Worm (Caenorhabditis elegans) whole organism, young adult: Measurements from ENCODE around the gene gtf-2H5.

Experiments
- B0035.1 ChIP-seq: sonication (generic microtip); optimal IDR thresholded peaks from 2 replicates; lab custom pipeline; 2016; ENCODE audit warnings: missing genetic modification characterization, mild to moderate bottlenecking, missing compliant biosample characterization, missing genotype, missing genetic modification reagents
- B0261.1 ChIP-seq: sonication (generic microtip); optimal IDR thresholded peaks from 2 replicates; lab custom pipeline; 2016; ENCODE audit warnings: mild to moderate bottlenecking, missing genetic modification characterization, moderate library complexity, missing compliant biosample characterization
- B0336.3 ChIP-seq: fragments of 200-800 bp; sonication (Bioruptor generic); IDR thresholded peaks from 2 replicates; pipeline ENCODE4 v1.3.6; 2022; ENCODE audit warnings: missing genetic modification characterization, missing compliant biosample characterization
- K11D2.4 ChIP-seq: fragments of 200-800 bp; sonication (Bioruptor generic); IDR thresholded peaks from 2 replicates; pipeline ENCODE4 v1.3.6; 2022; ENCODE audit warnings: missing genetic modification reagents, missing genetic modification characterization, missing compliant biosample characterization
- K12H6.12 ChIP-seq: fragments of 200-800 bp; sonication (Bioruptor generic); optimal IDR thresholded peaks from 2 replicates; lab custom pipeline; 2018; ENCODE audit warnings: mild to moderate bottlenecking, missing genetic modification characterization, missing compliant biosample characterization
- T07F8.4 ChIP-seq: sonication (generic microtip); optimal IDR thresholded peaks from 2 replicates; lab custom pipeline; 2016; ENCODE audit warnings: mild to moderate bottlenecking, missing genetic modification characterization, moderate library complexity, missing compliant biosample characterization
- Y53G8AR.9 ChIP-seq: fragments of 200-800 bp; sonication (Bioruptor generic); conservative IDR thresholded peaks from 2 replicates; pipeline ENCODE4 v1.3.6; 2022; ENCODE audit warnings: missing genetic modification reagents, missing genetic modification characterization, missing compliant biosample characterization
- ZK185.1 ChIP-seq: sonication (generic microtip); optimal IDR thresholded peaks from 2 replicates; lab custom pipeline; 2016; ENCODE audit warnings: mild to moderate bottlenecking, missing genetic modification characterization, missing compliant biosample characterization; ENCODE audit not compliant: poor library complexity, severe bottlenecking
- athp-1 ChIP-seq: sonication (generic microtip); optimal IDR thresholded peaks from 2 replicates; lab custom pipeline; 2017; ENCODE audit warnings: mild to moderate bottlenecking, missing genetic modification characterization, missing compliant biosample characterization
- attf-3 ChIP-seq: fragments of 200-800 bp; sonication (Bioruptor generic); conservative IDR thresholded peaks from 2 replicates; pipeline ENCODE4 v1.3.6; 2022; ENCODE audit warnings: missing genetic modification reagents, missing genetic modification characterization, missing compliant biosample characterization
- cebp-1 ChIP-seq, 2 experiments: fragments of 200-800 bp in 1 of 2; sonication (Bioruptor generic) in 1 of 2; sonication (generic microtip) in 1 of 2; IDR thresholded peaks in 1 of 2; optimal IDR thresholded peaks in 1 of 2; 2 replicates each; pipeline versions ENCODE4 v1.3.6 to Lab custom; 2017 to 2022; ENCODE audit warnings: missing compliant biosample characterization in 2 of 2, missing genetic modification characterization in 2 of 2, mild to moderate bottlenecking in 1 of 2, missing genetic modification reagents in 1 of 2, moderate library complexity in 1 of 2
- cebp-2 ChIP-seq: fragments of 200-800 bp; sonication (Bioruptor generic); IDR thresholded peaks from 2 replicates; pipeline ENCODE4 v1.3.6; 2022; ENCODE audit warnings: missing genetic modification characterization, missing compliant biosample characterization
- ceh-100 ChIP-seq: fragments of 200-800 bp; sonication (Bioruptor generic); IDR thresholded peaks from 2 replicates; pipeline ENCODE4 v1.3.6; 2022; ENCODE audit warnings: missing genetic modification reagents, missing genetic modification characterization, missing compliant biosample characterization
- ceh-58 ChIP-seq: fragments of 200-800 bp; sonication (Bioruptor generic); IDR thresholded peaks from 2 replicates; pipeline ENCODE4 v1.3.6; 2022; ENCODE audit warnings: missing genetic modification characterization, missing compliant biosample characterization
- dpff-1 ChIP-seq: sonication (generic microtip); optimal IDR thresholded peaks from 2 replicates; lab custom pipeline; 2017; ENCODE audit warnings: mild to moderate bottlenecking, missing genetic modification characterization, missing compliant biosample characterization
- efl-1 ChIP-seq: fragments of 150-350 bp; optimal IDR thresholded peaks from 2 replicates; lab custom pipeline; 2014; ENCODE audit warnings: missing biosample characterization, missing genetic modification reagents, missing genetic modification characterization
- egrh-3 ChIP-seq: fragments of 200-800 bp; sonication (Bioruptor generic); IDR thresholded peaks from 2 replicates; pipeline ENCODE4 v1.3.6; 2022; ENCODE audit warnings: missing genetic modification reagents, missing genetic modification characterization, missing compliant biosample characterization
- ekl-4 ChIP-seq: fragments of 200-800 bp; sonication (Bioruptor generic); IDR thresholded peaks from 2 replicates; pipeline ENCODE4 v1.3.6; 2022; ENCODE audit warnings: missing genetic modification reagents, missing genetic modification characterization, missing compliant biosample characterization
- him-1 ChIP-seq: sonication (generic microtip); optimal IDR thresholded peaks from 2 replicates; lab custom pipeline; 2016; ENCODE audit warnings: missing genotype, missing genetic modification reagents, missing genetic modification characterization, missing compliant biosample characterization
- hmg-1.2 ChIP-seq: fragments of 200-800 bp; sonication (Bioruptor generic); IDR thresholded peaks from 2 replicates; pipeline ENCODE4 v1.3.6; 2022; ENCODE audit warnings: missing genetic modification reagents, missing genetic modification characterization, missing compliant biosample characterization
- hmg-20 ChIP-seq: fragments of 200-800 bp; sonication (Bioruptor generic); IDR thresholded peaks from 2 replicates; pipeline ENCODE4 v1.3.6; 2022; ENCODE audit warnings: missing genetic modification reagents, missing genetic modification characterization, missing compliant biosample characterization
- hrde-1 ChIP-seq: sonication (generic microtip); optimal IDR thresholded peaks from 2 replicates; lab custom pipeline; 2016; ENCODE audit warnings: missing genetic modification characterization, mild to moderate bottlenecking, missing compliant biosample characterization, moderate library complexity, missing genotype, missing genetic modification reagents, borderline replicate concordance
- lag-1 ChIP-seq: fragments of 200-800 bp; sonication (Bioruptor generic); IDR thresholded peaks from 2 replicates; pipeline ENCODE4 v1.3.6; 2022; ENCODE audit warnings: missing genetic modification reagents, missing genetic modification characterization, missing compliant biosample characterization
- lir-1 ChIP-seq: fragments of 200-800 bp; sonication (Bioruptor generic); conservative IDR thresholded peaks from 2 replicates; pipeline ENCODE4 v1.3.6; 2022; ENCODE audit warnings: missing genetic modification reagents, missing genetic modification characterization, missing compliant biosample characterization
- lsy-27 ChIP-seq: sonication (generic microtip); optimal IDR thresholded peaks from 2 replicates; lab custom pipeline; 2017; ENCODE audit warnings: missing genetic modification characterization, mild to moderate bottlenecking, missing compliant biosample characterization, antibody characterized with exemption, missing genotype, borderline replicate concordance; ENCODE audit not compliant: insufficient read depth
- madf-10 ChIP-seq: sonication (generic microtip); optimal IDR thresholded peaks from 2 replicates; lab custom pipeline; 2016; ENCODE audit warnings: mild to moderate bottlenecking, missing genetic modification characterization, missing compliant biosample characterization
- madf-6 ChIP-seq: fragments of 200-800 bp; sonication (Bioruptor generic); IDR thresholded peaks from 2 replicates; pipeline ENCODE4 v1.3.6; 2022; ENCODE audit warnings: missing genetic modification reagents, missing genetic modification characterization, missing compliant biosample characterization
- mes-4 ChIP-seq: sonication (generic microtip); optimal IDR thresholded peaks from 2 replicates; lab custom pipeline; 2016; ENCODE audit warnings: missing genotype, missing genetic modification characterization, missing compliant biosample characterization
- nfyb-1 ChIP-seq: fragments of 200-800 bp; sonication (Bioruptor generic); IDR thresholded peaks from 2 replicates; pipeline ENCODE4 v1.3.6; 2022; ENCODE audit warnings: missing genetic modification reagents, missing genetic modification characterization, missing compliant biosample characterization
- nhr-80 ChIP-seq: sonication (generic microtip); optimal IDR thresholded peaks from 2 replicates; lab custom pipeline; 2016; ENCODE audit warnings: missing genetic modification characterization, missing compliant biosample characterization
- snpc-1.3 ChIP-seq: sonication (generic microtip); optimal IDR thresholded peaks from 2 replicates; lab custom pipeline; 2017; ENCODE audit warnings: missing genetic modification characterization, mild to moderate bottlenecking, missing compliant biosample characterization, antibody characterized with exemption, moderate library complexity, missing genotype, missing genetic modification reagents; ENCODE audit not compliant: insufficient read depth
- snpc-3.4 ChIP-seq: sonication (generic microtip); optimal IDR thresholded peaks from 2 replicates; lab custom pipeline; 2017; ENCODE audit warnings: missing genetic modification characterization, mild to moderate bottlenecking, missing compliant biosample characterization, antibody characterized with exemption, moderate library complexity, missing genotype, missing genetic modification reagents
- somi-1 ChIP-seq: fragments of 200-800 bp; sonication (Bioruptor generic); optimal IDR thresholded peaks from 2 replicates; lab custom pipeline; 2018; ENCODE audit warnings: mild to moderate bottlenecking, missing genetic modification characterization, missing compliant biosample characterization
- tbp1 ChIP-seq: fragments of 200-800 bp; sonication (Bioruptor generic); optimal IDR thresholded peaks from 2 replicates; lab custom pipeline; 2018; ENCODE audit warnings: mild to moderate bottlenecking, missing genetic modification characterization, missing compliant biosample characterization
- tbx-9 ChIP-seq: sonication (generic microtip); optimal IDR thresholded peaks from 2 replicates; lab custom pipeline; 2016; ENCODE audit warnings: borderline replicate concordance, missing genetic modification characterization, inconsistent platforms, missing compliant biosample characterization
- zfh-2 ChIP-seq: fragments of 200-800 bp; sonication (Bioruptor generic); conservative IDR thresholded peaks from 2 replicates; pipeline ENCODE4 v1.3.6; 2022; ENCODE audit warnings: missing genetic modification reagents, missing genetic modification characterization, missing compliant biosample characterization
- ztf-25 ChIP-seq: fragments of 200-800 bp; sonication (Bioruptor generic); IDR thresholded peaks from 2 replicates; pipeline ENCODE4 v1.3.6; 2022; ENCODE audit warnings: missing genetic modification reagents, missing genetic modification characterization, missing compliant biosample characterization

The gtf-2H5 gene

DNA sequence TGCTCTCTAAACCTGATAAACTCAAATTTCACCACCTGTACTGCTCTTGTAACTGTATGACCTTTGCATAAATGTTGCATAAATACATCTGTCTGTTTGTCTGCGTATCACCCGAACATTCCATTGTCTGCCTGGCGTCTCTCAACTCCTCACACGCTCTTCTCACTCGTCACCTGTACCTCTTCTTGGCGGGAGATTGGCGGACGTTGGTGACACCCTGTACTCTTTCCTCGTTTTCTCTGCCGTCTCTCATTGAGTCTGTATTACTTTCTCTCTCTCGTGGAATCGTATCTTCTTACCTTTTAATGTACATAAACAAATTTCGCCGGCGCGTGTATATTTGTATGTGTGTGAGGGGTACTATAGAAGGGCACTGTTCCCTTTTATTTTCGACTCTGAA is 18.5 kb downstream of the gtf-2H5 start:
- TF ChIP-seq K11D2.4 (GFP tag; lab: Robert Waterston, UW) (no peak), lag-1 (GFP tag; lab: Robert Waterston, UW) (no peak), ZK185.1 (peak; percentile 6), zfh-2 (GFP tag; lab: Robert Waterston, UW) (no peak), ceh-100 (GFP tag; lab: Robert Waterston, UW) (no peak), efl-1 (peak; percentile 29), ceh-58 (GFP tag; lab: Robert Waterston, UW) (no peak), athp-1 (no peak), egrh-3 (no peak), lir-1 (GFP tag; lab: Robert Waterston, UW) (no peak), nfyb-1 (GFP tag; lab: Robert Waterston, UW) (no peak), ekl-4 (GFP tag; lab: Robert Waterston, UW) (no peak), hmg-20 (no peak), B0336.3 (GFP tag; lab: Robert Waterston, UW) (no peak; the same call in 1 of the 2 replicates), tbp1 (GFP tag; lab: Kevin White, UChicago) (no peak), him-1 (tag; lab: Kevin White, UChicago) (no peak), dpff-1 (tag; lab: Kevin White, UChicago) (no peak), K12H6.12 (tag; lab: Kevin White, UChicago) (no peak), B0261.1 (tag; lab: Kevin White, UChicago) (no peak), ztf-25 (GFP tag; lab: Robert Waterston, UW) (no peak), snpc-3.4 (tag; lab: Kevin White, UChicago) (peak; percentile 19), madf-10 (tag; lab: Kevin White, UChicago) (no peak), somi-1 (no peak), nhr-80 (peak; percentile 46), B0035.1 (tag; lab: Kevin White, UChicago) (no peak), T07F8.4 (tag; lab: Kevin White, UChicago) (no peak), madf-6 (GFP tag; lab: Robert Waterston, UW) (no peak; the same call in 1 of the 2 replicates), attf-3 (GFP tag; lab: Robert Waterston, UW) (no peak), cebp-1 (GFP tag; IDR thresholded peaks at IDR 0.05; lab: Robert Waterston, UW) (no peak), cebp-1 (tag; optimal IDR thresholded peaks at IDR 0.05; lab: Kevin White, UChicago) (no peak), mes-4 (tag; lab: Kevin White, UChicago) (no peak), Y53G8AR.9 (GFP tag; lab: Robert Waterston, UW) (no peak), snpc-1.3 (tag; lab: Kevin White, UChicago) (no peak), lsy-27 (tag; lab: Kevin White, UChicago) (no peak), hmg-1.2 (peak; percentile 85; the same call in 1 of the 2 replicates)

DNA sequence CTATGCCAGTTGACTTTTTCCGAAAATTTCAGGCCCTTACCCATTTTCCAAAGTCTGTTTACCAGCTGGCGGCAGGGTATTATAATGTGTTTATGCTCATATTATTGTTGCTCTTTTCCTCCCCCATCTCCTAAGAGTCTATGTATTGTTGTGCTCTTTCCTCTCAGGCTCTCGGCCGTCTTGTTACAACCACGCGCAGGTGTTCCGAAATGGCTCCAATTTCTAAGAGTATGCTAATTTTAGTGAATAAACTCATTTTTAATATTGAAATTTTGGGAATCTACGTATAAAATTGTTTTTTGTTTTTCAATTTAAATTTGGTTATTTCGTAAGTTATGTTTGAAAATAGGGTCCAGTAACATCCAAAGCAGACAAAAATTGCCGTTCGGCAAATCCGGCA is 19.3 kb downstream of the gtf-2H5 start:
- no peak for TF ChIP-seq tbx-9 (tag; lab: Kevin White, UChicago)
- no peak for TF ChIP-seq hrde-1 (tag; lab: Kevin White, UChicago)
- TF ChIP-seq cebp-2 (GFP tag; lab: Robert Waterston, UW), result no peak
